Worm (Caenorhabditis elegans) whole organism, midembryonic: Measurements from ENCODE around the gene cht-6.

Source experiments
- klf-2 ChIP-seq: fragments of 200-800 bp; sonication (Bioruptor generic); conservative IDR thresholded peaks from 2 replicates; pipeline ENCODE4 v1.3.6; 2022; ENCODE audit warnings: missing genetic modification reagents, missing genetic modification characterization, missing compliant biosample characterization
- ztf-29 ChIP-seq: fragments of 200-800 bp; sonication (Bioruptor generic); IDR thresholded peaks from 2 replicates; pipeline ENCODE4 v1.3.6; 2022; ENCODE audit warnings: missing genetic modification reagents, missing genetic modification characterization, missing compliant biosample characterization

DNA sequence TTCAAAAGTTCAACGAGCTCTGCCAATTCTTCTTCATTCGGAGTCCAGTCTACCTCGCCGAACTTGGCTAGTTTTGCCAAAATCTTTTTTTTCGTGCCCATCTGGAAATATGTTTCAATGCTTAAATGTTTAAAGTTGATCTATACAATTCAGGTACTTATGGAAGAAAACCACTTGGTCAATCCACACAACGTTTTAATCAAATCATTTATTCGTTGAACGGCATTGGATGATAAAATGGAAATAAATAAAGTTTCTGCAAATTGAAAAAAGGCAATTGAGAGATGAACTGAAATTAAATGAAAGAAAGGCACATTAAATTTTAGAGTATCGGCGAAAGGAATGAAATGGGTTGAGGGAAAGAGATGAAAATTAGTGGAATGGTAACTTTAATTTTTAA, 9.3 kb downstream of the cht-6 start, which contains the start of gene urb-1:
- TF ChIP-seq klf-2 (GFP tag; lab: Robert Waterston, UW): no peak
- no peak for TF ChIP-seq ztf-29 (GFP tag; lab: Robert Waterston, UW)
